Worm (Caenorhabditis elegans) whole organism, L2 larva: ENCODE data around the gene zyg-1.

ENCODE experiments used
- C34F6.9 ChIP-seq: fragments of 150-350 bp; optimal IDR thresholded peaks from 2 replicates; lab custom pipeline; 2014; ENCODE audit warnings: missing biosample characterization, missing genetic modification characterization
- F13H6.1 ChIP-seq: sonication (generic microtip); optimal IDR thresholded peaks from 2 replicates; lab custom pipeline; 2016; ENCODE audit warnings: missing genetic modification characterization, missing compliant biosample characterization
- R02D3.7 ChIP-seq: fragments of 150-350 bp; optimal IDR thresholded peaks from 2 replicates; lab custom pipeline; 2014; ENCODE audit warnings: missing biosample characterization, missing genetic modification characterization
- Y55F3AM.14 ChIP-seq: fragments of 200-800 bp; sonication (Bioruptor generic); optimal IDR thresholded peaks from 2 replicates; lab custom pipeline; 2018; ENCODE audit warnings: mild to moderate bottlenecking, missing genetic modification characterization, missing compliant biosample characterization
- ZK546.5 ChIP-seq: sonication (generic microtip); optimal IDR thresholded peaks from 2 replicates; lab custom pipeline; 2017; ENCODE audit warnings: missing biosample characterization, missing genetic modification characterization
- alr-1 ChIP-seq: fragments of 150-350 bp; optimal IDR thresholded peaks from 2 replicates; lab custom pipeline; 2014; ENCODE audit warnings: missing biosample characterization, missing genetic modification characterization
- aly-2 ChIP-seq: fragments of 150-350 bp; optimal IDR thresholded peaks from 2 replicates; lab custom pipeline; 2014; ENCODE audit warnings: missing biosample characterization, missing genetic modification characterization
- ama-1 ChIP-seq: fragments of 150-350 bp; optimal IDR thresholded peaks from 2 replicates; lab custom pipeline; 2018; ENCODE audit warnings: inconsistent platforms
- blmp-1 ChIP-seq: sonication (generic microtip); optimal IDR thresholded peaks from 2 replicates; lab custom pipeline; 2017; ENCODE audit warnings: missing genetic modification characterization, mild to moderate bottlenecking, missing compliant biosample characterization, antibody characterized with exemption, moderate library complexity; ENCODE audit not compliant: insufficient read depth
- ceh-16 ChIP-seq: fragments of 150-350 bp; optimal IDR thresholded peaks from 2 replicates; lab custom pipeline; 2014; ENCODE audit warnings: missing biosample characterization, missing genetic modification characterization
- ceh-82 ChIP-seq: fragments of 150-350 bp; optimal IDR thresholded peaks from 2 replicates; lab custom pipeline; 2014; ENCODE audit warnings: missing biosample characterization, missing genetic modification characterization
- crh-2 ChIP-seq: sonication (generic microtip); optimal IDR thresholded peaks from 2 replicates; lab custom pipeline; 2017; ENCODE audit warnings: missing biosample characterization, missing genetic modification characterization
- dmd-4 ChIP-seq: sonication (generic microtip); optimal IDR thresholded peaks from 2 replicates; lab custom pipeline; 2017; ENCODE audit warnings: missing biosample characterization, missing genetic modification characterization
- egl-27 ChIP-seq: sonication (generic microtip); optimal IDR thresholded peaks from 3 replicates; lab custom pipeline; 2017; ENCODE audit warnings: missing biosample characterization, missing genetic modification reagents, missing genetic modification characterization
- elt-1 ChIP-seq: fragments of 150-350 bp; optimal IDR thresholded peaks from 2 replicates; lab custom pipeline; 2014; ENCODE audit warnings: missing biosample characterization, missing genetic modification characterization
- fos-1 ChIP-seq: fragments of 150-350 bp; optimal IDR thresholded peaks from 2 replicates; lab custom pipeline; 2014; ENCODE audit warnings: missing biosample characterization, missing genetic modification characterization
- gmeb-1 ChIP-seq: fragments of 150-350 bp; optimal IDR thresholded peaks from 2 replicates; lab custom pipeline; 2014; ENCODE audit warnings: missing biosample characterization, missing genetic modification characterization
- lin-11 ChIP-seq: fragments of 150-350 bp; sonication (generic microtip); optimal IDR thresholded peaks from 2 replicates; lab custom pipeline; 2014; ENCODE audit warnings: missing biosample characterization, missing genetic modification characterization, inconsistent platforms, mixed read lengths
- lin-13 ChIP-seq: fragments of 150-350 bp; optimal IDR thresholded peaks from 2 replicates; lab custom pipeline; 2014; ENCODE audit warnings: missing biosample characterization, missing genetic modification reagents, missing genetic modification characterization
- lin-39 ChIP-seq: fragments of 150-350 bp; optimal IDR thresholded peaks from 2 replicates; lab custom pipeline; 2014; ENCODE audit warnings: missing biosample characterization, missing genetic modification reagents, missing genetic modification characterization
- lsy-2 ChIP-seq, 2 experiments: fragments of 150-350 bp in 1 of 2; sonication (generic microtip) in 1 of 2; optimal IDR thresholded peaks; 2 replicates each; lab custom pipeline; 2014 to 2017; ENCODE audit warnings: missing biosample characterization in 2 of 2, missing genetic modification characterization in 2 of 2
- mab-5 ChIP-seq: fragments of 150-350 bp; optimal IDR thresholded peaks from 2 replicates; lab custom pipeline; 2014; ENCODE audit warnings: missing biosample characterization, missing genetic modification characterization
- mbf-1 ChIP-seq: sonication (generic microtip); optimal IDR thresholded peaks from 2 replicates; lab custom pipeline; 2017; ENCODE audit warnings: missing biosample characterization, missing genetic modification characterization
- mdl-1 ChIP-seq, 2 experiments: fragments of 150-350 bp in 1 of 2; sonication (generic microtip) in 1 of 2; optimal IDR thresholded peaks; 2 replicates each; lab custom pipeline; 2017; ENCODE audit warnings: missing biosample characterization in 2 of 2, missing genetic modification characterization in 2 of 2
- nhr-10 ChIP-seq: sonication (generic microtip); optimal IDR thresholded peaks from 2 replicates; lab custom pipeline; 2017; ENCODE audit warnings: missing biosample characterization, missing genetic modification characterization
- nhr-11 ChIP-seq: fragments of 150-350 bp; optimal IDR thresholded peaks from 2 replicates; lab custom pipeline; 2014; ENCODE audit warnings: missing biosample characterization, missing genetic modification characterization
- nhr-12 ChIP-seq: fragments of 150-350 bp; optimal IDR thresholded peaks from 2 replicates; lab custom pipeline; 2014; ENCODE audit warnings: missing biosample characterization, missing genetic modification characterization
- nhr-129 ChIP-seq: fragments of 150-350 bp; optimal IDR thresholded peaks from 2 replicates; lab custom pipeline; 2014; ENCODE audit warnings: missing biosample characterization, missing genetic modification characterization
- nhr-21 ChIP-seq: fragments of 150-350 bp; optimal IDR thresholded peaks from 2 replicates; lab custom pipeline; 2014; ENCODE audit warnings: missing biosample characterization, missing genetic modification characterization
- nhr-23 ChIP-seq: fragments of 150-350 bp; optimal IDR thresholded peaks from 2 replicates; lab custom pipeline; 2014; ENCODE audit warnings: missing biosample characterization, missing genetic modification reagents, missing genetic modification characterization
- nhr-25 ChIP-seq: fragments of 150-350 bp; sonication (generic microtip); optimal IDR thresholded peaks from 3 replicates; lab custom pipeline; 2014; ENCODE audit warnings: missing biosample characterization, missing genetic modification characterization
- nhr-6 ChIP-seq: fragments of 150-350 bp; optimal IDR thresholded peaks from 2 replicates; lab custom pipeline; 2014; ENCODE audit warnings: missing biosample characterization, missing genetic modification characterization
- nhr-77 ChIP-seq: fragments of 150-350 bp; optimal IDR thresholded peaks from 2 replicates; lab custom pipeline; 2014; ENCODE audit warnings: missing biosample characterization, missing genetic modification characterization
- peb-1 ChIP-seq: fragments of 150-350 bp; optimal IDR thresholded peaks from 2 replicates; lab custom pipeline; 2014; ENCODE audit warnings: missing biosample characterization, missing genetic modification characterization
- sem-4 ChIP-seq: fragments of 150-350 bp; optimal IDR thresholded peaks from 2 replicates; lab custom pipeline; 2014; ENCODE audit warnings: missing biosample characterization, missing genetic modification reagents, missing genetic modification characterization
- sma-3 ChIP-seq: sonication (generic microtip); optimal IDR thresholded peaks from 2 replicates; lab custom pipeline; 2016; ENCODE audit warnings: missing genetic modification reagents, missing genetic modification characterization, missing compliant biosample characterization
- sma-9 ChIP-seq, 2 experiments: fragments of 150-350 bp in 1 of 2; sonication (generic microtip) in 1 of 2; optimal IDR thresholded peaks; 2 replicates each; lab custom pipeline; 2014 to 2016; ENCODE audit warnings: missing genetic modification characterization in 2 of 2, mild to moderate bottlenecking in 1 of 2, missing biosample characterization in 1 of 2, missing compliant biosample characterization in 1 of 2, missing genetic modification reagents in 1 of 2, moderate library complexity in 1 of 2
- snpc-4 ChIP-seq: fragments of 150-350 bp; optimal IDR thresholded peaks from 2 replicates; lab custom pipeline; 2014; ENCODE audit warnings: missing biosample characterization, missing genetic modification characterization
- unc-39 ChIP-seq: fragments of 150-350 bp; optimal IDR thresholded peaks from 2 replicates; lab custom pipeline; 2014; ENCODE audit warnings: missing biosample characterization, missing genetic modification characterization
- unc-55 ChIP-seq: fragments of 150-350 bp; sonication (generic microtip); optimal IDR thresholded peaks from 3 replicates; lab custom pipeline; 2014; ENCODE audit warnings: missing biosample characterization, missing genetic modification reagents, missing genetic modification characterization
- unc-62 ChIP-seq: fragments of 150-350 bp; optimal IDR thresholded peaks from 2 replicates; lab custom pipeline; 2014; ENCODE audit warnings: missing biosample characterization, missing genetic modification reagents, missing genetic modification characterization
- zag-1 ChIP-seq: fragments of 150-350 bp; optimal IDR thresholded peaks from 2 replicates; lab custom pipeline; 2014; ENCODE audit warnings: missing biosample characterization, missing genetic modification characterization
- ztf-1 ChIP-seq: fragments of 200-800 bp; sonication (Bioruptor generic); conservative IDR thresholded peaks from 2 replicates; pipeline ENCODE4 v1.3.6; 2022; ENCODE audit warnings: missing genetic modification characterization, missing compliant biosample characterization
- ztf-11 ChIP-seq: sonication (generic microtip); optimal IDR thresholded peaks from 2 replicates; lab custom pipeline; 2017; ENCODE audit warnings: missing biosample characterization, missing genetic modification characterization
- ztf-4 ChIP-seq: fragments of 150-350 bp; optimal IDR thresholded peaks from 2 replicates; lab custom pipeline; 2014; ENCODE audit warnings: missing biosample characterization, missing genetic modification characterization

Gene zyg-1

DNA sequence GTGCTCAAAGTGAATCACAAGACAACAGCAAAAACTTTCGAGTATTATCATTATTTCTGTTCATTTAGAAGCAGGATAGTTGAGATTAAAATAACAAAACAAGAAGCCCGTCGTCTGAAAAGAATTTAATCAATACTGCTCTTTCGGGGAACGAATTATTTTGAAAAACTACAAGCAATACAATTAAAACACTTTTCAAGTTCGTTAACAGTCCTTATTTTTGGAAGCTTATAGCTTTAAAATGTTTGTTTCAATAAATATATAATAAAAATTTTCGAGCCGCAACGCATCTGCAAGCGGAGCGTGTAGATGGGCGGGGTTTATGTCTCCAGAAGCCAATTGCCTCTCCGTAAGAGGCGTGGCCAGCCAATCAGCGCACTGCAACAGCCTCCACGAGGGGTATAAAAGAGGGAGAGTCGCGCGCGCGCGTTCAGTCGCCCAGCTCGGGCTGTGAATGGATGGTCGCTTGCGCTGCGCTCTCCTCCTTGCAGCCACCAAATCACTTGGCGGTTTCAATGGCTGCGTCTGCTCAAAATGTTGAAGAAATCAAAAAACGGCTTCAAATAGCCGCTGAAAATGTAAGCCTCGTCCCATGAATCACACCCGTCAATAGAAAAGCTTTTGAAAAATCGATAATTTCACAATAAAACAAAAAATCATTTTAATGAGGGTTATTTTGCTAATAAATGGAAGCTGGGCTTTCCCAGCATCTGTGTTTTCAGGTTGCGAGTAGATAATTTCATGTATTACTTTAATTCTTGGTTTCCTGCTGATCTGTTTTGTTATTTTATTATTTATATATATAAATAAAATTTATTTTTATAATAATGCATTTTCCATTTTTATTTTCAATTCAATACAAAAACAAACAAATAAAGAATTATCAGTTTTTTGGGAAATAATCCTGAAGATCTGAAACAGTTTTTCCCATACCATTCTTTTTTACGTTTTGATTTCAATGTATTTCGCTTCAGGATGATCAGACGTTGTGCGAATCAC lies 11.5 kb downstream of the zyg-1 start, which contains the start of the genes ift-43 and mdt-26 (continued):
- TF ChIP-seq R02D3.7 (tag; lab: Kevin White, UChicago) = no peak
- TF ChIP-seq ceh-82 = peak; percentile 9
- peak; percentile 81 for TF ChIP-seq lin-13 (GFP tag; lab: Kevin White, UChicago)
- no peak for TF ChIP-seq ztf-11 (tag; lab: Kevin White, UChicago)
- peak; percentile 81 for TF ChIP-seq egl-27 (tag; lab: Kevin White, UChicago)
- TF ChIP-seq nhr-25 (tag; lab: Kevin White, UChicago) = peak; percentile 51
- TF ChIP-seq blmp-1 (tag; lab: Kevin White, UChicago) = peak; percentile 20
- peak; percentile 78 for TF ChIP-seq unc-55 (GFP tag; lab: Kevin White, UChicago)
- no peak for TF ChIP-seq mbf-1 (tag; lab: Kevin White, UChicago)
- TF ChIP-seq gmeb-1 (tag; lab: Kevin White, UChicago) = peak; percentile 57
- peak; percentile 80 for TF ChIP-seq crh-2 (tag; lab: Kevin White, UChicago)
- TF ChIP-seq dmd-4 (tag; lab: Kevin White, UChicago) = no peak
- no peak for TF ChIP-seq ztf-1 (GFP tag; lab: Robert Waterston, UW)
- TF ChIP-seq unc-62 = no peak
- TF ChIP-seq sma-3 (GFP tag; lab: Kevin White, UChicago) = peak; percentile 81
- peak; percentile 61 for TF ChIP-seq zag-1
- TF ChIP-seq ztf-4 (tag; lab: Kevin White, UChicago) = peak; percentile 73
- no peak for TF ChIP-seq elt-1 (tag; lab: Kevin White, UChicago)
- TF ChIP-seq, all 48 proteins: peak for 30

DNA sequence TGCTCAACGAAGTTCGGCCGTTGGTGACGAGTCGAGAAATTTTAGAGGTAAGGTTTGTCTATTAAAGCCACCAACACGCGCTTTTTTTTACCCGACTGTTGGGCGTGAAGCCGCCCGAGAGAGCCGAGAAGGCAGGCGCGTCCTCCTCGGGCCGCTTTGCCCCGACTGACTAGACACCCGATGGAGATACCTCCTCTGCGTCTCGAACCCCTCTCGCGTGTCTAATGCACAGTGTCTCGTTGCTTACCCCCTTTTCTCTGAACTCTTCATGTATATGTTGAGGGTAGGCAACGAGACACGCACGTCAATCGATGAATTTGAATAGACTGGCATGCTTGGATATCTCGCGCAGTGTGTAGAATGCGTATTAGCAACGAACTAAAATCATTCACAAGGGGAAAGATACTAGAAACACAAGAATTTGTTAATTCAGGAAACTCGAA lies 12.2 kb downstream of the zyg-1 start:
- TF ChIP-seq nhr-25 (tag; lab: Kevin White, UChicago) (peak; percentile 45), nhr-10 (tag; lab: Kevin White, UChicago) (no peak), mdl-1 (tag; optimal IDR thresholded peaks at IDR 0.05; lab: Kevin White, UChicago) (peak; percentile 57 to 79), fos-1 (tag; lab: Kevin White, UChicago) (peak; percentile 72), ceh-82 (peak; percentile 80), egl-27 (tag; lab: Kevin White, UChicago) (peak; percentile 58), nhr-21 (peak; percentile 88), ztf-11 (tag; lab: Kevin White, UChicago) (peak; percentile 50), mbf-1 (tag; lab: Kevin White, UChicago) (no peak), ztf-4 (tag; lab: Kevin White, UChicago) (peak; percentile 98), lin-11 (tag; lab: Kevin White, UChicago) (peak; percentile 96), zag-1 (peak; percentile 93), sma-9 (GFP tag; optimal IDR thresholded peaks at IDR 0.05; lab: Kevin White, UChicago) (peak; percentile 86), sma-9 (tag; optimal IDR thresholded peaks at IDR 0.05; lab: Kevin White, UChicago) (no peak), unc-62 (no peak), snpc-4 (tag; lab: Kevin White, UChicago) (peak; percentile 66), F13H6.1 (tag; lab: Kevin White, UChicago) (peak; percentile 90), lin-13 (GFP tag; lab: Kevin White, UChicago) (peak; percentile 91), C34F6.9 (peak; percentile 86), crh-2 (tag; lab: Kevin White, UChicago) (peak; percentile 84), peb-1 (tag; lab: Kevin White, UChicago) (no peak), ZK546.5 (tag; lab: Kevin White, UChicago) (no peak), nhr-11 (tag; lab: Kevin White, UChicago) (no peak), lin-39 (peak; percentile 58), sma-3 (GFP tag; lab: Kevin White, UChicago) (peak; percentile 74), elt-1 (tag; lab: Kevin White, UChicago) (no peak), Y55F3AM.14 (GFP tag; lab: Kevin White, UChicago) (peak; percentile 95), nhr-12 (tag; lab: Kevin White, UChicago) (no peak), lsy-2 (tag; optimal IDR thresholded peaks at IDR 0.05; lab: Kevin White, UChicago) (peak; percentile 74 to 86), unc-55 (GFP tag; lab: Kevin White, UChicago) (peak; percentile 63), alr-1 (tag; lab: Kevin White, UChicago) (no peak), nhr-129 (tag; lab: Kevin White, UChicago) (peak; percentile 95), ama-1 (lab: Kevin White, UChicago) (peak; percentile 99), ceh-16 (tag; lab: Kevin White, UChicago) (peak; percentile 76), gmeb-1 (tag; lab: Kevin White, UChicago) (peak; percentile 60), mab-5 (peak; percentile 77), nhr-77 (tag; lab: Kevin White, UChicago) (no peak), blmp-1 (tag; lab: Kevin White, UChicago) (peak; percentile 15), unc-39 (tag; lab: Kevin White, UChicago) (no peak), ztf-1 (GFP tag; lab: Robert Waterston, UW) (0 out of 2 replicates have a peak, but pooled peaks have one; percentile 61), nhr-6 (tag; lab: Kevin White, UChicago) (peak; percentile 80), sem-4 (peak; percentile 61), aly-2 (tag; lab: Kevin White, UChicago) (no peak), nhr-23 (tag; lab: Kevin White, UChicago) (no peak)
- TF ChIP-seq, all 48 proteins: peak for 30
